Fruit fly (Drosophila melanogaster) whole organism, pupa: ENCODE measurements around the gene CG42263.

Experiments
- CG10348 ChIP-seq: fragments of 200-800 bp; sonication (Bioruptor generic); IDR thresholded peaks from 2 replicates; pipeline ENCODE4 v1.3.6; 2022; ENCODE audit warnings: missing biosample characterization, missing genetic modification characterization
- CG12605 ChIP-seq: fragments of 200-800 bp; sonication (Bioruptor generic); IDR thresholded peaks from 2 replicates; pipeline ENCODE4 v1.3.6; 2022; ENCODE audit warnings: missing biosample characterization, missing genetic modification characterization
- CG13204 ChIP-seq: fragments of 200-800 bp; sonication (Bioruptor generic); optimal IDR thresholded peaks from 2 replicates; lab custom pipeline; 2018; ENCODE audit warnings: missing biosample characterization, mild to moderate bottlenecking, missing genetic modification characterization, moderate library complexity
- CG14655 ChIP-seq: fragments of 200-800 bp; sonication (Bioruptor generic); optimal IDR thresholded peaks from 3 replicates; lab custom pipeline; 2017; ENCODE audit warnings: mild to moderate bottlenecking, missing biosample characterization, missing genetic modification reagents, missing genetic modification characterization
- CG15710 ChIP-seq: fragments of 200-800 bp; sonication (Bioruptor generic); optimal IDR thresholded peaks from 2 replicates; lab custom pipeline; 2018; ENCODE audit warnings: missing biosample characterization, mild to moderate bottlenecking, missing genetic modification characterization, moderate library complexity
- CG17806 ChIP-seq: fragments of 200-800 bp; sonication (Bioruptor generic); optimal IDR thresholded peaks from 2 replicates; lab custom pipeline; 2018; ENCODE audit warnings: missing biosample characterization, mild to moderate bottlenecking, missing genetic modification characterization, moderate library complexity
- CG32121 ChIP-seq: fragments of 200-800 bp; sonication (Bioruptor generic); IDR thresholded peaks from 2 replicates; pipeline ENCODE4 v1.3.6; 2022; ENCODE audit warnings: missing biosample characterization, missing genetic modification characterization
- CG34367 ChIP-seq: fragments of 200-800 bp; sonication (Bioruptor generic); optimal IDR thresholded peaks from 2 replicates; lab custom pipeline; 2018; ENCODE audit warnings: missing biosample characterization, mild to moderate bottlenecking, missing genetic modification characterization
- CG4496 ChIP-seq: fragments of 200-800 bp; sonication (Bioruptor generic); IDR thresholded peaks from 3 replicates; pipeline ENCODE4 v1.3.6; 2022; ENCODE audit warnings: missing biosample characterization, missing genetic modification characterization
- CG8159 ChIP-seq: fragments of 200-800 bp; sonication (Bioruptor generic); optimal IDR thresholded peaks from 3 replicates; lab custom pipeline; 2018; ENCODE audit warnings: missing biosample characterization, mild to moderate bottlenecking, missing genetic modification characterization, moderate library complexity
- CG8301 ChIP-seq: fragments of 200-800 bp; sonication (Bioruptor generic); optimal IDR thresholded peaks from 2 replicates; lab custom pipeline; 2018; ENCODE audit warnings: missing biosample characterization, mild to moderate bottlenecking, missing genetic modification characterization
- CG9948 ChIP-seq: fragments of 200-800 bp; sonication (Bioruptor generic); optimal IDR thresholded peaks from 2 replicates; lab custom pipeline; 2018; ENCODE audit warnings: missing biosample characterization, mild to moderate bottlenecking, missing genetic modification characterization, moderate library complexity
- D1 ChIP-seq: fragments of 200-800 bp; sonication (Bioruptor generic); optimal IDR thresholded peaks from 2 replicates; lab custom pipeline; 2018; ENCODE audit warnings: missing biosample characterization, mild to moderate bottlenecking, missing genetic modification characterization, moderate library complexity
- EcR ChIP-seq: fragments of 200-800 bp; sonication (Bioruptor generic); optimal IDR thresholded peaks from 3 replicates; lab custom pipeline; 2019; ENCODE audit warnings: missing biosample characterization, missing genetic modification characterization, mild to moderate bottlenecking, moderate library complexity, missing genetic modification reagents
- Ets98B ChIP-seq: fragments of 200-800 bp; sonication (Bioruptor generic); IDR thresholded peaks from 2 replicates; pipeline ENCODE4 v1.3.6; 2022; ENCODE audit warnings: missing biosample characterization, missing genetic modification characterization
- Pif1A ChIP-seq: fragments of 200-800 bp; sonication (Bioruptor generic); optimal IDR thresholded peaks from 3 replicates; lab custom pipeline; 2016; ENCODE audit warnings: missing biosample characterization, missing genetic modification characterization
- Snoo ChIP-seq: fragments of 200-800 bp; sonication (Bioruptor generic); optimal IDR thresholded peaks from 3 replicates; lab custom pipeline; 2017; ENCODE audit warnings: missing biosample characterization, mild to moderate bottlenecking, missing genetic modification characterization, inconsistent platforms
- fd96Ca ChIP-seq: fragments of 200-800 bp; sonication (Bioruptor generic); IDR thresholded peaks from 3 replicates; pipeline ENCODE4 v1.3.6; 2022; ENCODE audit warnings: missing biosample characterization, missing genetic modification characterization
- gl ChIP-seq: fragments of 200-800 bp; sonication (Bioruptor generic); optimal IDR thresholded peaks from 2 replicates; lab custom pipeline; 2018; ENCODE audit warnings: missing biosample characterization, mild to moderate bottlenecking, missing genetic modification characterization
- rn ChIP-seq: fragments of 200-800 bp; sonication (Bioruptor generic); IDR thresholded peaks from 2 replicates; pipeline ENCODE4 v1.3.6; 2022; ENCODE audit warnings: missing biosample characterization, missing genetic modification characterization

Gene CG42263

DNA sequence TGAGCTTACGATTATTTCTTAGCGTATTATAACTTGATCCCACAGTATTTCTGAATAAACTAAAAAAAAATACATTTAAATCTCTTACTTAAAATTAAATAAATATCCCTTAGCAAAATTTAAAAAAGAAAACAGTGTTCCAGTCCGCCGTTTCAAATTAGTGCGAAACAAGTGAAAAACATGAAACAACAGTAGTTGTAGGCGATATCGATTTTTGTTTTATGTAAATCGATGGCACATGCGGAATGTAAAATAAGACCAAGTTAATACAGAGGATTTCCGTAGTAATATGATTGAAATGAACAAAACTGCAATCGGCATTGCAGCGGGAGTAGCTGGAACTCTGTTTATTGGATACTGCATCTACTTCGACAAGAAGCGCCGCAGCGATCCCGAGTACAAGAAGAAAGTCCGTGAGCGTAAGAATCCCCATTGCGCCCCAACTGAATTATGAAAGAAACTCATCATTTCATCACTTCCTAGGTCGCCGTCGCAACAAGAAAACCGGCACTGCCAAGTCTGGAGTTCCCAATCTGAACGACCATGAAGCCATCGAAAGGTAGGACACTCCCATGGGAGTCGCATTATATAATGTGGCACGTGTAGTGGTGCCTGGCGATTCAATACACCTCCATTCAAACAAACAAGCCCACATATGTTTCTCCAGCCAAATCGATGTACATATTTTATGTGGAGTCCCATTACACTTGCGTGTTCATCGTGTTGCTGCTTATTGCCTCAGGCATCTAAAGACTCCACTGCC lies 45.5 kb upstream of the CG42263 start:
- no peak for TF ChIP-seq CG10348 (GFP tag; lab: Robert Waterston, UW)
- no peak for TF ChIP-seq CG9948 (tag; lab: Kevin White, UChicago)
- no peak for TF ChIP-seq CG13204 (GFP tag; lab: Kevin White, UChicago)
- TF ChIP-seq CG14655, result no peak
- TF ChIP-seq fd96Ca, result no peak
- no peak for TF ChIP-seq gl (tag; lab: Kevin White, UChicago)
- TF ChIP-seq Ets98B, result no peak
- TF ChIP-seq, all 21 proteins: peak for 0

DNA sequence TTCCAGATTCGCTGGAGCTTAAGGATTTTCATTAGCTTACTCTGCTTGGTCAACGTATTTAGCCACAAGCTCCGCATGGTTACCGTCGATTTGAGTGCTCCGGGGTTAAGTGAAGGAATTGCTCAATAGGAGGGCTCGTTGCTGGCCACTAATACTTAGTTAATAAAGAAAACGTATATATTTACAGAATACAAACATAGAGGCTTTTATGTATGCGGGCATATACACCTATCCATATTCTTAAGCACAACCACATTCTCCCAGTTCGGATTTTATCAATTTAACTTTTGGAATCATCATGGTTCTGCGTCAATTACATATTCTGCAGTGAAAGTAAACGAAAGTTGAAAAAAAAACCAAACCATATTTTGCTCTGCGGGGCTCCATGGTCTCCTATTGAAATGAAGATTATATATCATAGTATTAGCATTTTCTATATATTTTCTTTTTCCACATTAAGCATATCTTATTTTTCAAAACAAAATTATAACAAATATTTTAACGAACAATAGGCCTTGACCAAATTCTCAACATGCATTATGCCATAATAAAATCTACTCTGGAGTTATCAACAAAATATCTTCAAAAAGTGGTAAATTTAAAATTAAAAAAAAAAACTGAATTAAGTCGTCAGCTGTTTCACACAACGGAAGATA lies 44.6 kb upstream of the CG42263 start, which contains the start of the genes Tom20 and Gabat:
TSS of gene Tom20 (plus strand) at position 564 of the 656 bp plus-strand sequence.
TSS of gene Gabat (minus strand) at position 606 of the 656 bp plus-strand sequence.
- TF ChIP-seq CG8159 (tag; lab: Kevin White, UChicago), result no peak
- no peak for TF ChIP-seq fd96Ca
- TF ChIP-seq CG8301 (tag; lab: Kevin White, UChicago), result no peak
- no peak for TF ChIP-seq CG9948 (tag; lab: Kevin White, UChicago)
- TF ChIP-seq Pif1A (GFP tag; lab: Kevin White, UChicago), result no peak
- TF ChIP-seq CG34367 (tag; lab: Kevin White, UChicago), result no peak
- TF ChIP-seq EcR (GFP tag; lab: Kevin White, UChicago), result no peak
- TF ChIP-seq CG17806 (tag; lab: Kevin White, UChicago), result no peak
- TF ChIP-seq CG32121 (GFP tag; lab: Robert Waterston, UW), result no peak
- TF ChIP-seq Snoo (tag; lab: Kevin White, UChicago), result no peak
- no peak for TF ChIP-seq CG12605 (GFP tag; lab: Robert Waterston, UW)
- no peak for TF ChIP-seq Ets98B
- TF ChIP-seq CG13204 (GFP tag; lab: Kevin White, UChicago), result no peak
- no peak for TF ChIP-seq rn

DNA sequence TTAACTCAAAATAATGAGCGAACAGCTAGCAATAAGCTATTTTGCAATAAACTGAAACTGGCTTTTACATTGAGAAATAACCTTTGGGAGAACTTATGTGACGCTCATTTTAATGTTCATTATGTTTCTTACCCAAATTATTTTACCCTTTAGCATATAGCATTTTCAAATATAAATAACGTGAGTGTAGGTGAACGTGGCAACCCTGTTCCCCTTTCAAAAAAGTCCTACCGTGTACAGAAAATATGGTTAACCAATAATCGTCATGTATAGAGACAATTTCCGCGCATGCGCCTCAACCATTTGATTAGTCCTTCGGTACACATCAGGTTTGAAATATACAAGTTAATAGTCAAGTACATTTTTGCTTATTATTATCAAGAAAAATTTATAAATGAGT lies 38.4 kb upstream of the CG42263 start:
- TF ChIP-seq EcR (GFP tag; lab: Kevin White, UChicago) (no peak), fd96Ca (no peak), CG8301 (tag; lab: Kevin White, UChicago) (no peak), CG4496 (GFP tag; lab: Robert Waterston, UW) (no peak), CG8159 (tag; lab: Kevin White, UChicago) (no peak), CG32121 (GFP tag; lab: Robert Waterston, UW) (no peak)

DNA sequence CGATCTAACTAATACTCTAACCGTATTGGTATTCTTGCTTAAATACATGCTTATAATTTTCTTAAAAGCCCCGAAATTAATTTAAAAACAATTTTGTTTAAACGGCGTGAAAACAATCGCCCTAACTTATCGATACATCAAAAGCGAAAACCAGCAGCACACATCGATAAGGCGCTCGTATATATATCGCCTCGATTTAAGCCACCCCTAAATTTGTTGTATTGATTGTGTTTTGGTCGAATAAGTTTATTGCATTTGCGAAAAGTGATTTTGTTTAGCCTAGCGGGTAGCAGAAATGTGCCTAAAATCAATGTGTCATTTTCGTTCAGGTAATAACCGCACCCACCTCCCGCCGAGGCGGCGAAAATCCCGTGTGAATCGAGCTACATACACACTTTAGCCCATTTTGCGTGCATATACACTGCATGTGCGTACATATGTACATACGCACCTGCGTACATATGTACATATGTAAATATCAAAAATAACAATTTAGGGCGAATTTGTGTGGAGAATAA lies 36.2 kb upstream of the CG42263 start, which contains the start of the genes CG7646 and Nca:
TSS of gene CG7646 (plus strand) at position 174 of the 518 bp plus-strand sequence.
TSS of gene Nca (plus strand) at position 174 of the 518 bp plus-strand sequence.
- TF ChIP-seq D1 (tag; lab: Kevin White, UChicago) (peak; percentile 69), CG34367 (tag; lab: Kevin White, UChicago) (no peak)

DNA sequence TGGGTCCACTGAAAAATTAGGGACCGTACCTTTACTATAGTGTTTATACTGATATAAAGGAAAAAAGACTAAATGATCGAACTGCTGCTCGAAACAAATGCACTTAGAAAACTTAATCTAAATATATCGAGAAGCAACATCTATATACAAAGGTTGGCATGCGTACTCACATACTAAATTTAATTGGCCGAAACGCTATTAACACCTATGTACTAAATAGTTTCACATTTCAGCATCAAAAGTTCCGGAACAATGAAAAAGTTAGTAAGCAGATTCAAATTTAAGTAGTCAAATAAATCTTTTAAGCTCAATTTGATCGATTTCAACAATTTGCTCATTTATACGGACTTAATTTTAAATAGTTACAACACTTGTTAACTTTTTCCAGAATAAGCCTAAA lies 35.5 kb upstream of the CG42263 start, which contains the start of gene fln:
TSS of gene fln (minus strand) at position 101 of the 400 bp plus-strand sequence.
- TF ChIP-seq CG10348 (GFP tag; lab: Robert Waterston, UW) (no peak), gl (tag; lab: Kevin White, UChicago) (no peak), CG15710 (no peak), CG12605 (GFP tag; lab: Robert Waterston, UW) (no peak)

DNA sequence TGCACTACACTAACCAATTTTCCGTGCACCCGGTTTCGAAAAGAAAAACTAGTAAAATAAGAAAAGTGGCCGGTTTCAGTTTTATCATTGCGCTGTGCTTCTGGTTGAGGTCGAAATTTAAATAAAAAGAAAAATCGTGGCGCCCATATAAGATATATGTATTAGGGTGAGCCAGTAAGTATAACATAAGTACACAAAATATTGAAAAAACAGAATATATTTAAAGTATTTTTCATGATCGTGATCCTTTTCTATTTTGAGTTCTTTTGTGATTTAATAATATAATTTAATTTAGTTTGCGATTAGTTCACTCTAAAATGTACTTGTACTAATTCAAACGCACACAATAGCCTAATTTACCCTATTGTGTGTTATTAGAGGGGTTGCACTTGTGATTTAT lies 33.3 kb upstream of the CG42263 start, which contains the start of gene Csas:
TSS of gene Csas (minus strand) at position 101 of the 400 bp plus-strand sequence.
- TF ChIP-seq CG12605 (GFP tag; lab: Robert Waterston, UW) (no peak), CG8301 (tag; lab: Kevin White, UChicago) (no peak), Snoo (tag; lab: Kevin White, UChicago) (no peak), Ets98B (no peak), CG10348 (GFP tag; lab: Robert Waterston, UW) (no peak), CG34367 (tag; lab: Kevin White, UChicago) (no peak)

DNA sequence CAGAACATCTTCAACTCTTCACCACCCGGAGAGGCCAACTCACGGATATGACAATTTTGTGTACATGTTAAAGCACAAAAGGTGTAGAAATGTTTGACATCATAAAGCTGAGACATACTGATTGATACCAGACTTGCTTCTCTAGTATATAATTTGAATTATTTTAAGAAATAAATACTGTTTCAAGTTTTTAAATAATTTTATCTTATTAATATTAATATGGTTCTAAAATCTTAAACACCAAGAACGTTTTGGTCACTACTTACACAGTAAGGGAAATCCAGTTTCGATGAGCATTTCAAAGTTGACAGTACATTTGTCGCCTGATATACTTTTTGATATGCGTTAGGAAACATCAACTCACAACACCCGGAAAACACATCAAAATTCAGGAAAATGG lies 30.2 kb upstream of the CG42263 start, which contains the start of the genes hale and schuy:
TSS of gene hale (minus strand) at position 101 of the 400 bp plus-strand sequence.
TSS of gene schuy (plus strand) at position 326 of the 400 bp plus-strand sequence.
- no peak for TF ChIP-seq D1 (tag; lab: Kevin White, UChicago)
